Fruit fly (Drosophila melanogaster) whole organism, embryonic: ENCODE measurements around the gene anchor.

ENCODE experiments used
- Atf-2 ChIP-seq: fragments of 200-800 bp; sonication (Bioruptor generic); optimal IDR thresholded peaks from 2 replicates; lab custom pipeline; 2016; ENCODE audit warnings: missing biosample characterization, missing genetic modification characterization
- CG10959 ChIP-seq: fragments of 200-800 bp; sonication (Bioruptor generic); IDR thresholded peaks from 2 replicates; pipeline ENCODE4 v1.3.6; 2022; ENCODE audit warnings: missing biosample characterization, missing genetic modification characterization
- CG11723 ChIP-seq: fragments of 200-800 bp; sonication (Bioruptor generic); optimal IDR thresholded peaks from 2 replicates; lab custom pipeline; 2017; ENCODE audit warnings: missing biosample characterization, mild to moderate bottlenecking, missing genetic modification characterization
- CG12104 ChIP-seq: fragments of 200-800 bp; sonication (Bioruptor generic); optimal IDR thresholded peaks from 3 replicates; lab custom pipeline; 2016; ENCODE audit warnings: missing biosample characterization, missing genetic modification characterization
- CG12155 ChIP-seq: fragments of 200-800 bp; sonication (Bioruptor generic); optimal IDR thresholded peaks from 3 replicates; lab custom pipeline; 2016; ENCODE audit warnings: missing biosample characterization, missing genetic modification characterization
- CG12744 ChIP-seq: fragments of 200-800 bp; sonication (Bioruptor generic); optimal IDR thresholded peaks from 2 replicates; lab custom pipeline; 2016; ENCODE audit warnings: missing biosample characterization, missing genetic modification characterization
- CG15073 ChIP-seq: fragments of 200-800 bp; sonication (Bioruptor generic); optimal IDR thresholded peaks from 2 replicates; lab custom pipeline; 2016; ENCODE audit warnings: missing biosample characterization, missing genetic modification characterization
- CG17568 ChIP-seq: fragments of 200-800 bp; sonication (Bioruptor generic); optimal IDR thresholded peaks from 2 replicates; lab custom pipeline; 2018; ENCODE audit warnings: missing biosample characterization, mild to moderate bottlenecking, missing genetic modification characterization, moderate library complexity
- CG17802 ChIP-seq: fragments of 200-800 bp; sonication (Bioruptor generic); optimal IDR thresholded peaks from 2 replicates; lab custom pipeline; 2018; ENCODE audit warnings: missing biosample characterization, mild to moderate bottlenecking, missing genetic modification characterization, moderate library complexity
- CG18619 ChIP-seq: fragments of 200-800 bp; sonication (Bioruptor generic); optimal IDR thresholded peaks from 3 replicates; lab custom pipeline; 2017; ENCODE audit warnings: missing biosample characterization, mild to moderate bottlenecking, missing genetic modification characterization
- CG31441 ChIP-seq: fragments of 200-800 bp; sonication (Bioruptor generic); IDR thresholded peaks from 2 replicates; pipeline ENCODE4 v1.3.6; 2022; ENCODE audit warnings: missing biosample characterization, missing genetic modification characterization
- CG3281 ChIP-seq: fragments of 200-800 bp; sonication (Bioruptor generic); optimal IDR thresholded peaks from 3 replicates; lab custom pipeline; 2017; ENCODE audit warnings: missing biosample characterization, mild to moderate bottlenecking, missing genetic modification characterization
- CG34224 ChIP-seq: fragments of 200-800 bp; sonication (Bioruptor generic); IDR thresholded peaks from 3 replicates; pipeline ENCODE4 v1.3.6; 2022; ENCODE audit warnings: missing biosample characterization, missing genetic modification characterization; ENCODE audit not compliant: partially characterized antibody
- CG4617 ChIP-seq: fragments of 200-800 bp; sonication (Bioruptor generic); optimal IDR thresholded peaks from 3 replicates; lab custom pipeline; 2016; ENCODE audit warnings: missing biosample characterization, missing genetic modification characterization, borderline replicate concordance
- CG6765 ChIP-seq: fragments of 200-800 bp; sonication (Bioruptor generic); optimal IDR thresholded peaks from 3 replicates; lab custom pipeline; 2017; ENCODE audit warnings: missing biosample characterization, mild to moderate bottlenecking, missing genetic modification characterization
- CG7987 ChIP-seq: fragments of 200-800 bp; sonication (Bioruptor generic); optimal IDR thresholded peaks from 2 replicates; lab custom pipeline; 2018; ENCODE audit warnings: missing biosample characterization, mild to moderate bottlenecking, missing genetic modification characterization, moderate library complexity
- CG8089 ChIP-seq: fragments of 200-800 bp; sonication (Bioruptor generic); optimal IDR thresholded peaks from 3 replicates; lab custom pipeline; 2016; ENCODE audit warnings: missing biosample characterization, missing genetic modification characterization
- CG9727 ChIP-seq: fragments of 200-800 bp; sonication (Bioruptor generic); optimal IDR thresholded peaks from 3 replicates; lab custom pipeline; 2017; ENCODE audit warnings: missing biosample characterization, mild to moderate bottlenecking, missing genetic modification characterization
- CrebB ChIP-seq: fragments of 200-800 bp; sonication (Bioruptor generic); optimal IDR thresholded peaks from 3 replicates; lab custom pipeline; 2018; ENCODE audit warnings: missing biosample characterization, mild to moderate bottlenecking, missing genetic modification characterization
- D ChIP-seq, 2 experiments: fragments of 200-800 bp in 1 of 2; fragments of >200 bp in 1 of 2; sonication (Bioruptor generic) in 1 of 2; optimal IDR thresholded peaks; 2 replicates in 1 of 2; 3 replicates in 1 of 2; lab custom pipeline; 2017; ENCODE audit warnings: mild to moderate bottlenecking in 1 of 2, missing biosample characterization in 1 of 2, missing genetic modification characterization in 1 of 2, missing genetic modification reagents in 1 of 2
- D19A ChIP-seq: fragments of 200-800 bp; optimal IDR thresholded peaks from 3 replicates; lab custom pipeline; 2019; ENCODE audit warnings: missing biosample characterization, mild to moderate bottlenecking, missing genetic modification characterization, moderate library complexity
- Drgx ChIP-seq: fragments of 200-800 bp; sonication (Bioruptor generic); IDR thresholded peaks from 2 replicates; pipeline ENCODE4 v1.3.6; 2022; ENCODE audit warnings: missing biosample characterization, missing genetic modification characterization
- Fer2 ChIP-seq: fragments of 200-800 bp; sonication (Bioruptor generic); optimal IDR thresholded peaks from 2 replicates; lab custom pipeline; 2018; ENCODE audit warnings: missing biosample characterization, mild to moderate bottlenecking, missing genetic modification characterization, moderate library complexity
- HLH3B ChIP-seq: fragments of 200-800 bp; sonication (Bioruptor generic); IDR thresholded peaks from 2 replicates; pipeline ENCODE4 v1.3.6; 2022; ENCODE audit warnings: missing biosample characterization, missing genetic modification characterization
- HmgD ChIP-seq: fragments of 200-800 bp; sonication (Bioruptor generic); optimal IDR thresholded peaks from 3 replicates; lab custom pipeline; 2016; ENCODE audit warnings: missing biosample characterization, missing genetic modification characterization
- HmgZ ChIP-seq: fragments of 200-800 bp; sonication (Bioruptor generic); optimal IDR thresholded peaks from 2 replicates; lab custom pipeline; 2018; ENCODE audit warnings: missing biosample characterization, mild to moderate bottlenecking, missing genetic modification characterization
- Lhr ChIP-seq: fragments of 200-800 bp; sonication (Bioruptor generic); optimal IDR thresholded peaks from 3 replicates; lab custom pipeline; 2017; ENCODE audit warnings: mild to moderate bottlenecking, missing biosample characterization, missing genetic modification reagents, missing genetic modification characterization
- MTF-1 ChIP-seq: fragments of 200-800 bp; sonication (Bioruptor generic); optimal IDR thresholded peaks from 2 replicates; lab custom pipeline; 2018; ENCODE audit warnings: missing biosample characterization, mild to moderate bottlenecking, missing genetic modification characterization, borderline replicate concordance
- NC2α ChIP-seq: fragments of 200-800 bp; sonication (Bioruptor generic); optimal IDR thresholded peaks from 2 replicates; lab custom pipeline; 2016; ENCODE audit warnings: missing biosample characterization, missing genetic modification characterization
- NC2β ChIP-seq: fragments of 200-800 bp; sonication (Bioruptor generic); optimal IDR thresholded peaks from 2 replicates; lab custom pipeline; 2016; ENCODE audit warnings: missing biosample characterization, missing genetic modification characterization
- NK7.1 ChIP-seq: fragments of 200-800 bp; sonication (Bioruptor generic); optimal IDR thresholded peaks from 3 replicates; lab custom pipeline; 2016; ENCODE audit warnings: missing biosample characterization, missing genetic modification characterization
- Oli ChIP-seq: fragments of 200-800 bp; sonication (Bioruptor generic); optimal IDR thresholded peaks from 2 replicates; lab custom pipeline; 2018; ENCODE audit warnings: missing biosample characterization, mild to moderate bottlenecking, missing genetic modification characterization, moderate library complexity
- Scr ChIP-seq: fragments of 200-800 bp; sonication (Bioruptor generic); IDR thresholded peaks from 2 replicates; pipeline ENCODE4 v1.3.6; 2022; ENCODE audit warnings: missing biosample characterization, missing genetic modification characterization; ENCODE audit not compliant: partially characterized antibody
- ap ChIP-seq: fragments of 200-800 bp; sonication (Bioruptor generic); IDR thresholded peaks from 2 replicates; pipeline ENCODE4 v1.3.6; 2022; ENCODE audit warnings: missing biosample characterization, missing genetic modification characterization
- bbx ChIP-seq: fragments of 200-800 bp; sonication (Bioruptor generic); IDR thresholded peaks from 2 replicates; pipeline ENCODE4 v1.3.6; 2022; ENCODE audit warnings: missing biosample characterization, missing genetic modification characterization; ENCODE audit not compliant: partially characterized antibody
- cg ChIP-seq: fragments of 200-800 bp; sonication (Bioruptor generic); optimal IDR thresholded peaks from 3 replicates; lab custom pipeline; 2019; ENCODE audit warnings: missing biosample characterization, mild to moderate bottlenecking, missing genetic modification characterization, moderate library complexity
- corto ChIP-seq: fragments of 200-800 bp; sonication (Bioruptor generic); optimal IDR thresholded peaks from 2 replicates; lab custom pipeline; 2016; ENCODE audit warnings: missing biosample characterization, mild to moderate bottlenecking, missing genetic modification characterization, moderate library complexity
- hb ChIP-seq: fragments of 200-800 bp; sonication (Bioruptor generic); IDR thresholded peaks from 3 replicates; pipeline ENCODE4 v1.3.6; 2022; ENCODE audit warnings: missing biosample characterization, missing genetic modification characterization; ENCODE audit not compliant: partially characterized antibody
- hbn ChIP-seq: fragments of 200-800 bp; sonication (Bioruptor generic); IDR thresholded peaks from 2 replicates; pipeline ENCODE4 v1.3.6; 2022; ENCODE audit warnings: missing biosample characterization, missing genetic modification characterization; ENCODE audit not compliant: partially characterized antibody
- hth ChIP-seq: fragments of >200 bp; optimal IDR thresholded peaks from 2 replicates; lab custom pipeline; 2017; ENCODE audit warnings: inconsistent platforms
- klu ChIP-seq: fragments of 200-800 bp; sonication (Bioruptor generic); IDR thresholded peaks from 2 replicates; pipeline ENCODE4 v1.3.6; 2022; ENCODE audit warnings: missing biosample characterization, missing genetic modification characterization
- lbe ChIP-seq: fragments of 200-800 bp; sonication (Bioruptor generic); optimal IDR thresholded peaks from 2 replicates; lab custom pipeline; 2016; ENCODE audit warnings: missing biosample characterization, mild to moderate bottlenecking, missing genetic modification characterization
- luna ChIP-seq: fragments of 200-800 bp; sonication (Bioruptor generic); optimal IDR thresholded peaks from 2 replicates; lab custom pipeline; 2016; ENCODE audit warnings: missing biosample characterization, missing genetic modification characterization
- oc ChIP-seq: fragments of 200-800 bp; sonication (Bioruptor generic); optimal IDR thresholded peaks from 2 replicates; lab custom pipeline; 2018; ENCODE audit warnings: missing biosample characterization, mild to moderate bottlenecking, missing genetic modification characterization, moderate library complexity
- otp ChIP-seq: fragments of 200-800 bp; sonication (Bioruptor generic); IDR thresholded peaks from 3 replicates; pipeline ENCODE4, ENCODE4 v1.3.6; 2022; ENCODE audit warnings: missing biosample characterization, missing genetic modification characterization
- pb ChIP-seq: fragments of 200-800 bp; sonication (Bioruptor generic); optimal IDR thresholded peaks from 3 replicates; lab custom pipeline; 2016; ENCODE audit warnings: missing biosample characterization, missing genetic modification characterization
- pho ChIP-seq: fragments of 200-800 bp; sonication (Bioruptor generic); optimal IDR thresholded peaks from 2 replicates; lab custom pipeline; 2016; ENCODE audit warnings: missing biosample characterization, missing genetic modification characterization
- row ChIP-seq: fragments of 200-800 bp; sonication (Bioruptor generic); IDR thresholded peaks from 3 replicates; pipeline ENCODE4 v1.3.6; 2022; ENCODE audit warnings: missing biosample characterization, missing genetic modification characterization
- run ChIP-seq: fragments of 200-800 bp; sonication (Bioruptor generic); optimal IDR thresholded peaks from 3 replicates; lab custom pipeline; 2018; ENCODE audit warnings: missing biosample characterization, mild to moderate bottlenecking, missing genetic modification characterization
- seq ChIP-seq: fragments of 200-800 bp; sonication (Bioruptor generic); IDR thresholded peaks from 2 replicates; pipeline ENCODE4 v1.3.6; 2022; ENCODE audit warnings: missing biosample characterization, missing genetic modification characterization
- shn ChIP-seq: fragments of 200-800 bp; sonication (Bioruptor generic); optimal IDR thresholded peaks from 3 replicates; lab custom pipeline; 2016; ENCODE audit warnings: missing biosample characterization, missing genetic modification characterization

Gene anchor

dm6 chr3L:17644906-17645244, 23.3 kb downstream of the anchor start, which contains the start of gene Pep (continued):
- no peak for TF ChIP-seq seq
- TF ChIP-seq Oli (tag; lab: Kevin White, UChicago) = no peak
- TF ChIP-seq Drgx (GFP tag; lab: Robert Waterston, UW) = no peak
- TF ChIP-seq CG11723 = no peak
- TF ChIP-seq corto = no peak
- no peak for TF ChIP-seq Fer2 (tag; lab: Kevin White, UChicago)
- TF ChIP-seq CG6765 = no peak
- TF ChIP-seq hb (GFP tag; lab: Robert Waterston, UW) = peak; percentile 97
- no peak for TF ChIP-seq D19A (tag; lab: Kevin White, UChicago)
- TF ChIP-seq HmgD (GFP tag; lab: Kevin White, UChicago) = peak; percentile 74
- peak; percentile 39 for TF ChIP-seq CG7987 (GFP tag; lab: Kevin White, UChicago)
- peak; percentile 1 for TF ChIP-seq NC2α (GFP tag; lab: Kevin White, UChicago)
- peak; percentile 57 for TF ChIP-seq CG31441 (GFP tag; lab: Robert Waterston, UW)
- TF ChIP-seq NC2β (GFP tag; lab: Kevin White, UChicago) = peak; percentile 51
- TF ChIP-seq klu (GFP tag; lab: Robert Waterston, UW) = no peak
- peak; percentile 8 for TF ChIP-seq Atf-2 (GFP tag; lab: Kevin White, UChicago)
- TF ChIP-seq CG17568 (GFP tag; lab: Kevin White, UChicago) = no peak
- no peak for TF ChIP-seq cg
- TF ChIP-seq pb (GFP tag; lab: Kevin White, UChicago) = peak; percentile 13
- TF ChIP-seq shn (GFP tag; lab: Kevin White, UChicago) = peak; percentile 20
- TF ChIP-seq CG12155 (GFP tag; lab: Kevin White, UChicago) = peak; percentile 24
- peak; percentile 30 for TF ChIP-seq luna (GFP tag; lab: Kevin White, UChicago)
- TF ChIP-seq CG4617 (GFP tag; lab: Kevin White, UChicago) = peak; percentile 36
- peak; percentile 98 for TF ChIP-seq Scr (GFP tag; lab: Robert Waterston, UW)
- peak; percentile 99 for TF ChIP-seq hbn (GFP tag; lab: Robert Waterston, UW)
- TF ChIP-seq HmgZ (tag; lab: Kevin White, UChicago) = peak; percentile 79
- TF ChIP-seq CrebB = peak; percentile 38
- TF ChIP-seq otp (GFP tag; lab: Robert Waterston, UW) = no peak
- no peak for TF ChIP-seq run (tag; lab: Kevin White, UChicago)
- no peak for TF ChIP-seq hth (lab: Kevin White, UChicago)
- TF ChIP-seq CG17802 (tag; lab: Kevin White, UChicago) = peak; percentile 54
- no peak for TF ChIP-seq CG15073 (GFP tag; lab: Kevin White, UChicago)
- TF ChIP-seq bbx (GFP tag; lab: Robert Waterston, UW) = peak; percentile 99
- peak; percentile 99 for TF ChIP-seq CG34224 (GFP tag; lab: Robert Waterston, UW)
- peak; percentile 74; the same call in 2 of the 3 replicates for TF ChIP-seq row (GFP tag; lab: Robert Waterston, UW)
- no peak for TF ChIP-seq MTF-1 (GFP tag; lab: Kevin White, UChicago)
- TF ChIP-seq oc (tag; lab: Kevin White, UChicago) = peak; percentile 49
- no peak for TF ChIP-seq CG3281 (GFP tag; lab: Kevin White, UChicago)
- no peak for TF ChIP-seq CG12104 (GFP tag; lab: Kevin White, UChicago)
- peak; percentile 12 for TF ChIP-seq pho
- TF ChIP-seq CG10959 (GFP tag; lab: Robert Waterston, UW) = no peak
- peak; percentile 23 for TF ChIP-seq NK7.1
- no peak; the same call in 1 of the 2 replicates for TF ChIP-seq HLH3B (GFP tag; lab: Robert Waterston, UW)
- TF ChIP-seq ap (GFP tag; lab: Robert Waterston, UW) = no peak
- TF ChIP-seq lbe (GFP tag; lab: Kevin White, UChicago) = peak; percentile 38
- peak; percentile 21 for TF ChIP-seq CG12744 (GFP tag; lab: Kevin White, UChicago)
- peak; percentile 29 for TF ChIP-seq CG9727 (GFP tag; lab: Kevin White, UChicago)
- peak; percentile 59 for TF ChIP-seq Lhr (GFP tag; lab: Kevin White, UChicago)
- no peak for TF ChIP-seq D (optimal IDR thresholded peaks at IDR 0.05; lab: Kevin White, UChicago)
- no peak for TF ChIP-seq D (GFP tag; optimal IDR thresholded peaks at IDR 0.05; lab: Kevin White, UChicago)
- TF ChIP-seq CG8089 = peak; percentile 29
- TF ChIP-seq CG18619 (GFP tag; lab: Kevin White, UChicago) = no peak
